Worm (Caenorhabditis elegans) whole organism, L3 larva: Measurements from ENCODE around the gene C52E4.7.

Source experiments
- R02D3.7 ChIP-seq: fragments of 150-350 bp; optimal IDR thresholded peaks from 2 replicates; lab custom pipeline; 2014; ENCODE audit warnings: missing biosample characterization, missing genetic modification characterization
- ama-1 ChIP-seq: fragments of 150-350 bp; optimal IDR thresholded peaks from 2 replicates; lab custom pipeline; 2018
- nhr-28 ChIP-seq: fragments of 150-350 bp; optimal IDR thresholded peaks from 2 replicates; lab custom pipeline; 2014; ENCODE audit warnings: missing biosample characterization, missing genetic modification characterization
- pqm-1 ChIP-seq: fragments of 150-350 bp; optimal IDR thresholded peaks from 2 replicates; lab custom pipeline; 2017; ENCODE audit warnings: missing biosample characterization, missing genetic modification characterization, inconsistent platforms
- skn-1 ChIP-seq: fragments of 150-350 bp; optimal IDR thresholded peaks from 2 replicates; lab custom pipeline; 2014; ENCODE audit warnings: missing biosample characterization, missing genetic modification characterization
- unc-62 ChIP-seq: fragments of 150-350 bp; sonication (generic microtip); optimal IDR thresholded peaks from 4 replicates; lab custom pipeline; 2014; ENCODE audit warnings: missing biosample characterization, missing genetic modification reagents, missing genetic modification characterization

DNA sequence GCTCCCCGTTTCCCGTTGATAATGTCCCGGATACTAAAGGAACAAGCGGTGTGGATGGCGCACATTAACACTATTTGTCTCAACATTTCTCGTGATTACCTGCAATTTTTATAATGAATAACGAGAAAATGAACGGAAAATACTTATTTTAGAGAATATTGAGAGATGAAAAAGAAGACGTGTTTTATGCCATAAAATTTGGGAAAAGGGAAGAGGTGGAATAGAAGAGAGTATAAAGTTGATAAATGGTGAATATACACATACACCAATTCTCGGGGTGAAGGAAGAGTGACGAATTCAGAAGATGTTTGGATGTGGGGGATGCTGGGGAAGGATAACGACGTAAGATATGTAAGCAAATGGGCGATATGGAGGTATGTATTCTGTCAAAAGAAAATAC is 29.4 kb upstream of the C52E4.7 start, which contains the start of gene F58H1.7:
- TF ChIP-seq ama-1 (lab: Kevin White, UChicago) (no peak), R02D3.7 (tag; lab: Kevin White, UChicago) (no peak), pqm-1 (no peak), unc-62 (GFP tag; lab: Kevin White, UChicago) (no peak), skn-1 (tag; lab: Kevin White, UChicago) (no peak), nhr-28 (no peak)
